Fruit fly (Drosophila melanogaster) whole organism, embryonic: Measurements from ENCODE around the gene RpS12.

Experiments used
- Awh ChIP-seq: fragments of 200-800 bp; sonication (Bioruptor generic); IDR thresholded peaks from 2 replicates; pipeline ENCODE4, ENCODE4 v1.3.6; 2022; ENCODE audit warnings: missing biosample characterization, missing genetic modification characterization
- Blimp-1 ChIP-seq: fragments of 200-800 bp; sonication (Bioruptor generic); optimal IDR thresholded peaks from 3 replicates; lab custom pipeline; 2018; ENCODE audit warnings: missing biosample characterization, missing genetic modification characterization, mild to moderate bottlenecking, moderate library complexity, missing genetic modification reagents
- C15 ChIP-seq: fragments of 200-800 bp; sonication (Bioruptor generic); IDR thresholded peaks from 3 replicates; pipeline ENCODE4 v1.3.6; 2022; ENCODE audit warnings: missing biosample characterization, missing genetic modification characterization
- CG10543 ChIP-seq: fragments of 200-800 bp; sonication (Bioruptor generic); optimal IDR thresholded peaks from 3 replicates; lab custom pipeline; 2017; ENCODE audit warnings: missing biosample characterization, mild to moderate bottlenecking, missing genetic modification characterization, moderate library complexity
- CG10565 ChIP-seq: fragments of 200-800 bp; sonication (Bioruptor generic); optimal IDR thresholded peaks from 3 replicates; lab custom pipeline; 2016; ENCODE audit warnings: missing biosample characterization, mild to moderate bottlenecking, missing genetic modification characterization
- CG11085 ChIP-seq: fragments of 200-800 bp; sonication (Bioruptor generic); IDR thresholded peaks from 2 replicates; pipeline ENCODE4 v1.3.6; 2022; ENCODE audit warnings: missing biosample characterization, missing genetic modification characterization
- CG11093 ChIP-seq: fragments of 200-800 bp; sonication (Bioruptor generic); IDR thresholded peaks from 3 replicates; pipeline ENCODE4 v1.3.6; 2022; ENCODE audit warnings: missing biosample characterization, missing genetic modification characterization
- CG11504 ChIP-seq: fragments of 200-800 bp; sonication (Bioruptor generic); optimal IDR thresholded peaks from 3 replicates; lab custom pipeline; 2019; ENCODE audit warnings: missing biosample characterization, mild to moderate bottlenecking, missing genetic modification characterization, moderate library complexity
- CG12236 ChIP-seq: fragments of 200-800 bp; sonication (Bioruptor generic); optimal IDR thresholded peaks from 2 replicates; lab custom pipeline; 2016; ENCODE audit warnings: missing biosample characterization, missing genetic modification characterization
- CG12769 ChIP-seq: fragments of 200-800 bp; sonication (Bioruptor generic); optimal IDR thresholded peaks from 2 replicates; lab custom pipeline; 2019; ENCODE audit warnings: missing biosample characterization, mild to moderate bottlenecking, missing genetic modification characterization, moderate library complexity
- CG14860 ChIP-seq: fragments of 200-800 bp; sonication (Bioruptor generic); IDR thresholded peaks from 3 replicates; pipeline ENCODE4 v1.3.6; 2022; ENCODE audit warnings: missing biosample characterization, missing genetic modification characterization; ENCODE audit not compliant: partially characterized antibody
- CG17328 ChIP-seq: fragments of 200-800 bp; sonication (Bioruptor generic); IDR thresholded peaks from 2 replicates; pipeline ENCODE4 v1.3.6; 2022; ENCODE audit warnings: missing biosample characterization, missing genetic modification characterization
- CG2129 ChIP-seq: fragments of 200-800 bp; sonication (Bioruptor generic); IDR thresholded peaks from 2 replicates; pipeline ENCODE4 v1.3.6; 2022; ENCODE audit warnings: missing biosample characterization, missing genetic modification characterization; ENCODE audit not compliant: partially characterized antibody
- CG31365 ChIP-seq: fragments of 200-800 bp; sonication (Bioruptor generic); optimal IDR thresholded peaks from 2 replicates; lab custom pipeline; 2018; ENCODE audit warnings: missing biosample characterization, mild to moderate bottlenecking, missing genetic modification characterization
- CG31388 ChIP-seq: fragments of 200-800 bp; sonication (Bioruptor generic); optimal IDR thresholded peaks from 2 replicates; lab custom pipeline; 2016; ENCODE audit warnings: missing biosample characterization, missing genetic modification characterization
- CG3838 ChIP-seq: fragments of 200-800 bp; sonication (Bioruptor generic); optimal IDR thresholded peaks from 3 replicates; lab custom pipeline; 2016; ENCODE audit warnings: missing biosample characterization, missing genetic modification characterization
- CG3847 ChIP-seq: fragments of 200-800 bp; sonication (Bioruptor generic); IDR thresholded peaks from 2 replicates; pipeline ENCODE4 v1.3.6; 2022; ENCODE audit warnings: missing biosample characterization, missing genetic modification characterization
- CG4328 ChIP-seq: fragments of 200-800 bp; sonication (Bioruptor generic); optimal IDR thresholded peaks from 3 replicates; lab custom pipeline; 2017; ENCODE audit warnings: missing biosample characterization, missing genetic modification reagents, missing genetic modification characterization
- CG4820 ChIP-seq: fragments of 200-800 bp; sonication (Bioruptor generic); optimal IDR thresholded peaks from 3 replicates; lab custom pipeline; 2016; ENCODE audit warnings: missing biosample characterization, missing genetic modification characterization
- CG5245 ChIP-seq: fragments of 200-800 bp; sonication (Bioruptor generic); optimal IDR thresholded peaks from 3 replicates; lab custom pipeline; 2016; ENCODE audit warnings: missing biosample characterization, missing genetic modification characterization
- CG6765 ChIP-seq: fragments of 200-800 bp; sonication (Bioruptor generic); optimal IDR thresholded peaks from 3 replicates; lab custom pipeline; 2017; ENCODE audit warnings: missing biosample characterization, mild to moderate bottlenecking, missing genetic modification characterization
- CG6791 ChIP-seq: fragments of 200-800 bp; sonication (Bioruptor generic); IDR thresholded peaks from 3 replicates; pipeline ENCODE4 v1.3.6; 2022; ENCODE audit warnings: missing biosample characterization, missing genetic modification characterization; ENCODE audit not compliant: partially characterized antibody
- CG6854 ChIP-seq: fragments of 200-800 bp; sonication (Bioruptor generic); optimal IDR thresholded peaks from 3 replicates; lab custom pipeline; 2017; ENCODE audit warnings: missing biosample characterization, mild to moderate bottlenecking, missing genetic modification characterization
- CG7839 ChIP-seq: fragments of 200-800 bp; sonication (Bioruptor generic); optimal IDR thresholded peaks from 3 replicates; lab custom pipeline; 2018; ENCODE audit warnings: missing biosample characterization, mild to moderate bottlenecking, missing genetic modification characterization, moderate library complexity
- Dad ChIP-seq: fragments of 200-800 bp; sonication (Bioruptor generic); optimal IDR thresholded peaks from 3 replicates; lab custom pipeline; 2016; ENCODE audit warnings: missing biosample characterization, missing genetic modification characterization
- Dp ChIP-seq: fragments of 200-800 bp; sonication (Bioruptor generic); optimal IDR thresholded peaks from 2 replicates; lab custom pipeline; 2018; ENCODE audit warnings: missing biosample characterization, mild to moderate bottlenecking, missing genetic modification characterization, moderate library complexity
- Drgx ChIP-seq: fragments of 200-800 bp; sonication (Bioruptor generic); IDR thresholded peaks from 2 replicates; pipeline ENCODE4 v1.3.6; 2022; ENCODE audit warnings: missing biosample characterization, missing genetic modification characterization
- Fer1 ChIP-seq: fragments of 200-800 bp; sonication (Bioruptor generic); optimal IDR thresholded peaks from 2 replicates; lab custom pipeline; 2017; ENCODE audit warnings: missing biosample characterization, mild to moderate bottlenecking, missing genetic modification characterization
- H2.0 ChIP-seq: fragments of 200-800 bp; sonication (Bioruptor generic); IDR thresholded peaks from 2 replicates; pipeline ENCODE4 v1.3.6; 2022; ENCODE audit warnings: missing biosample characterization, missing genetic modification characterization
- HLH4C ChIP-seq: fragments of 200-800 bp; sonication (Bioruptor generic); IDR thresholded peaks from 3 replicates; pipeline ENCODE4 v1.3.6; 2022; ENCODE audit warnings: missing biosample characterization, missing genetic modification characterization; ENCODE audit not compliant: partially characterized antibody
- Hr78 ChIP-seq, 2 experiments: fragments of 200-800 bp in 1 of 2; fragments of >200 bp in 1 of 2; sonication (Bioruptor generic) in 1 of 2; optimal IDR thresholded peaks; 2 replicates each; lab custom pipeline; 2017 to 2019; ENCODE audit warnings: missing biosample characterization in 2 of 2, missing genetic modification characterization in 2 of 2, mild to moderate bottlenecking in 1 of 2, moderate library complexity in 1 of 2
- Kr ChIP-seq: fragments of 200-800 bp; sonication (Bioruptor generic); optimal IDR thresholded peaks from 2 replicates; lab custom pipeline; 2017; ENCODE audit warnings: missing biosample characterization, mild to moderate bottlenecking, missing genetic modification characterization
- Med ChIP-seq: fragments of 200-800 bp; sonication (Bioruptor generic); peaks from one replicate; lab custom pipeline; 2016; ENCODE audit warnings: missing biosample characterization, missing genetic modification characterization, mild to moderate bottlenecking, inconsistent platforms, moderate library complexity
- Oaz ChIP-seq: fragments of 200-800 bp; sonication (Bioruptor generic); IDR thresholded peaks from 2 replicates; pipeline ENCODE4 v1.3.6; 2022; ENCODE audit warnings: missing biosample characterization, missing genetic modification characterization
- cad ChIP-seq: fragments of >200 bp; optimal IDR thresholded peaks from 2 replicates; lab custom pipeline; 2017; ENCODE audit warnings: missing biosample characterization, missing genetic modification characterization
- dati ChIP-seq: fragments of 200-800 bp; sonication (Bioruptor generic); IDR thresholded peaks from 2 replicates; pipeline ENCODE4 v1.3.6; 2022; ENCODE audit warnings: missing biosample characterization, missing genetic modification characterization
- dm ChIP-seq: fragments of 200-800 bp; sonication (Bioruptor generic); optimal IDR thresholded peaks from 3 replicates; lab custom pipeline; 2016; ENCODE audit warnings: missing biosample characterization, missing genetic modification characterization
- dysf ChIP-seq: fragments of 200-800 bp; sonication (Bioruptor generic); IDR thresholded peaks from 3 replicates; pipeline ENCODE4 v1.3.6; 2022; ENCODE audit warnings: missing biosample characterization, missing genetic modification characterization
- gfzf ChIP-seq: fragments of 200-800 bp; sonication (Bioruptor generic); optimal IDR thresholded peaks from 2 replicates; lab custom pipeline; 2016; ENCODE audit warnings: missing biosample characterization, mild to moderate bottlenecking, missing genetic modification characterization, moderate library complexity
- gro ChIP-seq: fragments of 200-800 bp; sonication (Bioruptor generic); optimal IDR thresholded peaks from 2 replicates; lab custom pipeline; 2016; ENCODE audit warnings: missing biosample characterization, missing genetic modification characterization
- gsb ChIP-seq: fragments of 200-800 bp; sonication (Bioruptor generic); IDR thresholded peaks from 2 replicates; pipeline ENCODE4 v1.3.6; 2022; ENCODE audit warnings: missing biosample characterization, missing genetic modification characterization
- knrl ChIP-seq: fragments of 200-800 bp; sonication (Bioruptor generic); IDR thresholded peaks from 3 replicates; pipeline ENCODE4 v1.3.6; 2022; ENCODE audit warnings: missing biosample characterization, missing genetic modification characterization; ENCODE audit not compliant: partially characterized antibody
- lmd ChIP-seq: fragments of 200-800 bp; sonication (Bioruptor generic); IDR thresholded peaks from 2 replicates; pipeline ENCODE4 v1.3.6; 2022; ENCODE audit warnings: missing biosample characterization, missing genetic modification characterization
- luna ChIP-seq: fragments of 200-800 bp; sonication (Bioruptor generic); optimal IDR thresholded peaks from 2 replicates; lab custom pipeline; 2016; ENCODE audit warnings: missing biosample characterization, missing genetic modification characterization
- nmo ChIP-seq: fragments of 200-800 bp; sonication (Bioruptor generic); optimal IDR thresholded peaks from 2 replicates; lab custom pipeline; 2018; ENCODE audit warnings: missing biosample characterization, mild to moderate bottlenecking, missing genetic modification characterization, moderate library complexity
- nom ChIP-seq: fragments of 200-800 bp; sonication (Bioruptor generic); optimal IDR thresholded peaks from 2 replicates; lab custom pipeline; 2017; ENCODE audit warnings: missing biosample characterization, missing genetic modification characterization, mild to moderate bottlenecking, moderate library complexity, missing genetic modification reagents
- otp ChIP-seq: fragments of 200-800 bp; sonication (Bioruptor generic); IDR thresholded peaks from 3 replicates; pipeline ENCODE4, ENCODE4 v1.3.6; 2022; ENCODE audit warnings: missing biosample characterization, missing genetic modification characterization
- slp2 ChIP-seq: fragments of 200-800 bp; sonication (Bioruptor generic); optimal IDR thresholded peaks from 2 replicates; lab custom pipeline; 2016; ENCODE audit warnings: missing biosample characterization, missing genetic modification characterization
- wdn ChIP-seq: fragments of 200-800 bp; sonication (Bioruptor generic); IDR thresholded peaks from 2 replicates; pipeline ENCODE4 v1.3.6; 2022; ENCODE audit warnings: missing biosample characterization, missing genetic modification characterization

The RpS12 gene

DNA sequence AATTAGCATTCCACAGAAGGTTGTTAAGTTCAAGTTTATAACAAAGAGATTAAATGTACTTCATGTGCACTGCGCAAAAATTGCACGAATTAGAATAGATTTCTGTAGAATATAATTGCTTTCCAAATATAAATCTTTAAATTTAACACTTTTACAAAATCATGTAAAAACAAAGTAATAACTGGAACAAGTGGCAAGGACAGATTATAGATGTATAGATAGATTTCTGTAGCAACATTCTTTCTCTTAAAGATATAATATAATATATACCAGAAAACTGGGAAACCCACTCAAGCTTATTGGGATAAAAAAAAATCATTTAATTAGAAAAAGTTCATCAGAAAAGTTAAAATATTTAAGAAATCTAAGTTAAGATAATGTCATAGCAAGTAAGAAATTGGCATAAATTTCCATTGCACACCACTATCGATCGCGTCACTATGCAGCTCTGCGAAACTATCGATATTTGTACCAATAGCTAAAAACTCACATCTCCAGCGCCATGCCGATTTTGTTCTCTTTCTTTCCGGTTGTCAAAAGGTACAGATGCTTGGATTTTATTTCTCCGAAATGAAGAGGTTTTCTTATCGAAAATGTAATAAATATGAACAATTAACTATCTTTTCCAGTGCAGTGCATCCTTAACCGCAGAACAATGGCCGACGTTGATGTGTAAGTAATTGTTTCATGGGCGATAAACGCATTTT, at the start of gene RpS12 (continued):
- TF ChIP-seq Kr (GFP tag; lab: Kevin White, UChicago) (peak; percentile 34), luna (peak; percentile 49), nmo (peak; percentile 56), CG31365 (tag; lab: Kevin White, UChicago) (peak; percentile 79), Dp (GFP tag; lab: Kevin White, UChicago) (peak; percentile 6), H2.0 (peak; percentile 75), wdn (GFP tag; lab: Robert Waterston, UW) (peak; percentile 57), CG2129 (peak; percentile 52), Med (peak; percentile 98), CG4820 (peak; percentile 59), gro (peak; percentile 82), CG4328 (GFP tag; lab: Kevin White, UChicago) (peak; percentile 62), CG12236 (peak; percentile 64), CG5245 (GFP tag; lab: Kevin White, UChicago) (peak; percentile 27), CG11093 (GFP tag; lab: Robert Waterston, UW) (no peak), nom (GFP tag; lab: Kevin White, UChicago) (peak; percentile 78), Blimp-1 (GFP tag; lab: Kevin White, UChicago) (no peak), CG3838 (GFP tag; lab: Kevin White, UChicago) (peak; percentile 49), CG11085 (GFP tag; lab: Robert Waterston, UW) (peak; percentile 71; the same call in 1 of the 2 replicates), CG6854 (GFP tag; lab: Kevin White, UChicago) (peak; percentile 68), Fer1 (GFP tag; lab: Kevin White, UChicago) (peak; percentile 84), dati (GFP tag; lab: Robert Waterston, UW) (peak; percentile 20; the same call in 1 of the 2 replicates), otp (GFP tag; lab: Robert Waterston, UW) (peak; percentile 82), Drgx (GFP tag; lab: Robert Waterston, UW) (no peak; the same call in none of the 2 replicates), CG10543 (GFP tag; lab: Kevin White, UChicago) (peak; percentile 63), HLH4C (GFP tag; lab: Robert Waterston, UW) (peak; percentile 75), CG6765 (GFP tag; lab: Kevin White, UChicago) (peak; percentile 86), dm (GFP tag; lab: Kevin White, UChicago) (peak; percentile 96), CG3847 (peak; percentile 76), knrl (peak; percentile 80), CG31388 (GFP tag; lab: Kevin White, UChicago) (no peak), CG17328 (peak; percentile 83), gfzf (GFP tag; lab: Kevin White, UChicago) (peak; percentile 18), Dad (GFP tag; lab: Kevin White, UChicago) (peak; percentile 78), slp2 (GFP tag; lab: Kevin White, UChicago) (peak; percentile 71), Oaz (GFP tag; lab: Robert Waterston, UW) (peak; percentile 72), CG10565 (peak; percentile 1), CG7839 (peak; percentile 70), Hr78 (GFP tag; optimal IDR thresholded peaks at IDR 0.05; lab: Kevin White, UChicago) (no peak), CG12769 (peak; percentile 64), dysf (peak; percentile 69), CG6791 (GFP tag; lab: Robert Waterston, UW) (peak; percentile 92), lmd (GFP tag; lab: Robert Waterston, UW) (peak; percentile 59), C15 (GFP tag; lab: Robert Waterston, UW) (0 out of 3 replicates have a peak, but pooled peaks have one; percentile 5), cad (GFP tag; lab: Kevin White, UChicago) (no peak), CG14860 (GFP tag; lab: Robert Waterston, UW) (peak; percentile 49), gsb (GFP tag; lab: Robert Waterston, UW) (peak; percentile 50; the same call in 1 of the 2 replicates), CG11504 (tag; lab: Kevin White, UChicago) (peak; percentile 59), Awh (GFP tag; lab: Robert Waterston, UW) (0 out of 2 replicates have a peak, but pooled peaks have one; percentile 49)
